Fruit fly (Drosophila melanogaster): Measurements from ENCODE around the gene nan.

- TF ChIP-seq CG8478 (optimal IDR thresholded peaks at IDR 0.05) = no peak
- no peak for TF ChIP-seq CTCF (optimal IDR thresholded peaks at IDR 0.05)
Measured at dm6 chr3L:14217677-14218254, 28.3 kb upstream of the nan start, which contains the start of gene CG7768.
